Worm (Caenorhabditis elegans): Measurements from ENCODE around the gene hpo-7.
"Not testable (repeated sequence)": the region's sequence is repeated elsewhere in the genome, so short reads cannot be mapped to it uniquely, and the experiment has no call there.

The hpo-7 gene

ce11 chrII:2168374-2168773 is 32.9 kb upstream of the hpo-7 start, which contains the start of gene fbxb-38:
Gene fbxb-38, minus strand, starts transcription at chrII:2168763.
- no peak for TF ChIP-seq ama-1 (optimal IDR thresholded peaks at IDR 0.05)
- TF ChIP-seq hlh-6 (tag; optimal IDR thresholded peaks at IDR 0.05) = no peak

DNA sequence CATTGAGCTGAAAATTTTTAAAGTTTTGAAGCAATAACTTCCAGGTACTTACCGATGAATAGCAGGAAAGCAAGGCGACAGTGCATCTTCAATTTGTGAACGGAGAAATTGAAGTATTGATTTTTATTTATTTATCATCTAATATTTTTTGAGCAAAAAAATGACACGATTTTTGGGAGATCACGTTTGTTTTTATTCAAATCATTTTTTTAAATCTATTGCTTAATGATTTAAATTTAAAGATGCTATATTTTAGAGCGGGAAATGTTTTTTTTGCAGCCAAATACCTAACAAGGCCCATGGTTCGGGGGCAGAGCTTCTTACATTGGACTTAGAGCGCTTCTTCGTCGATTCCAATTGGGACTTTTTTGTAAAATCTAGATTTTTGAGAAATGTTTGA is 30.9 kb upstream of the hpo-7 start, which contains the start of gene C33C12.4:
Gene C33C12.4, minus strand, starts transcription at position 101 of the 400 bp plus-strand sequence.
- no peak for TF ChIP-seq pax-1 (tag; optimal IDR thresholded peaks at IDR 0.05)
- TF ChIP-seq sox-4 (tag; optimal IDR thresholded peaks at IDR 0.05) = no peak
- TF ChIP-seq pha-2 (tag; optimal IDR thresholded peaks at IDR 0.05) = no peak
- TF ChIP-seq K09A11.1 (tag; optimal IDR thresholded peaks at IDR 0.05; ENCODE audit: insufficient read depth) = no peak
- no peak for TF ChIP-seq zip-5 (tag; optimal IDR thresholded peaks at IDR 0.05)
- no peak for TF ChIP-seq eyg-1 (tag; optimal IDR thresholded peaks at IDR 0.05)
- no peak for TF ChIP-seq unc-42 (tag; optimal IDR thresholded peaks at IDR 0.05)
- no peak for TF ChIP-seq nhr-11 (tag; optimal IDR thresholded peaks at IDR 0.05)
- TF ChIP-seq ref-2 (tag; optimal IDR thresholded peaks at IDR 0.05) = no peak
- TF ChIP-seq ceh-14 (tag; optimal IDR thresholded peaks at IDR 0.05) = no peak
- TF ChIP-seq gmeb-2 (tag; optimal IDR thresholded peaks at IDR 0.05) = no peak

DNA sequence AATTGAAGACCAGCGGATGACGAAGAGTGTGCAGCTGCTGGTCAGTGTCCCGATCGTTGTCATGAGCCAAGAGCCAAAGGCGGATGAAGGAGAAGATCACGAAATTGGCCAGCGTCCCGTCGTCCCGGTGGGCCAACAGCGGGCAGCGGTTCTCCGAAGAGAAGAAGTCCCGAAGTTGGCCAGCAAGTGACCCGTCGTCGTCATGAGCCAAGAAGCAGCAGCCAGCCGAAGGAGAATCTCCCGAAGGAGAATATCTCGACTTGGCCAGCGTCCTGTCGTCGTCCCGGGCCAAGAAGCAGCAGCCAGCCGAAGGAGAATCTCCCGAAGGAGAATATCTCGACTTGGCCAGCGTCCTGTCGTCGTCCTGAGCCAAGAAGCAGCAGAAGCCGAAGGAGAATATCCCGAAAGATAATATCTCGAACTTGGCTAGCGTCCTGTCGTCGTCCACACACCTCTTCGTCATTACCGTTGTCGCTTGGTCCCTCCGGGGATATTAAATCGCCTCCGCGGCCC is 27.9 kb upstream of the hpo-7 start, which contains the start of gene C33C12.11:
Gene C33C12.11, minus strand, starts transcription at position 463 of the 513 bp plus-strand sequence.
- not testable (repeated sequence) for TF ChIP-seq syd-9 (tag; optimal IDR thresholded peaks at IDR 0.05); ztf-16 (tag; optimal IDR thresholded peaks at IDR 0.05); T23F11.4 (GFP tag; optimal IDR thresholded peaks at IDR 0.05)

DNA sequence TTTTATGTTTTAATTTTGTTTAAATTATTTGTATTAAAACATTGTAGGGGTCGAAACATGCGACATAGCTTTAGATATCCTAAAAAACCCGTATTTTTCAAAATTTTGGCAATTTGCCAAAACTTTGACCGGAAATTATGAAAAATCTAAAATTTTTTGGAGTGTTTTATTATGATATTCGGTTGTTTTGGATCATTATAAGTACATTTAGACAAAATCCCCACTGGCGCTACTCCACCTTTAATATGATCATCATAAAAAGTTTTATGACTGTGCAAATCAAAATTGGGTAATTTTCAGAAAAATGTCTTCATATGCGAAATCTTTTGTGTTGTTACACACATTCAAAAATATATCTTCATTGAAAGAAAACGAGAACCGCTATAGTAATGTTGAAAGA is 18.2 kb upstream of the hpo-7 start, which contains the start of gene math-18:
Gene math-18, plus strand, starts transcription at position 301 of the 400 bp plus-strand sequence.
- not testable (repeated sequence) for TF ChIP-seq mec-3 (tag; optimal IDR thresholded peaks at IDR 0.05; ENCODE audit: borderline replicate concordance); unc-86 (tag; optimal IDR thresholded peaks at IDR 0.05); pha-4 (tag; optimal IDR thresholded peaks at IDR 0.05)

- no peak for TF ChIP-seq npax-4 (tag; optimal IDR thresholded peaks at IDR 0.05)
- TF ChIP-seq nhr-232 (tag; optimal IDR thresholded peaks at IDR 0.05) = no peak
- no peak for TF ChIP-seq ztf-16 (tag; optimal IDR thresholded peaks at IDR 0.05)
- TF ChIP-seq hlh-15 (tag; optimal IDR thresholded peaks at IDR 0.05) = no peak
- no peak for TF ChIP-seq gmeb-2 (tag; optimal IDR thresholded peaks at IDR 0.05)
- TF ChIP-seq C08G9.2 (tag; optimal IDR thresholded peaks at IDR 0.05) = no peak
- TF ChIP-seq ttx-3 (tag; optimal IDR thresholded peaks at IDR 0.05) = no peak
- no peak for TF ChIP-seq syd-9 (tag; optimal IDR thresholded peaks at IDR 0.05)
- TF ChIP-seq K09A11.1 (tag; optimal IDR thresholded peaks at IDR 0.05; ENCODE audit: insufficient read depth) = no peak
- TF ChIP-seq elt-2 (tag; optimal IDR thresholded peaks at IDR 0.05) = no peak
Measured at ce11 chrII:2152455-2152854, 17.0 kb upstream of the hpo-7 start.

ce11 chrII:2150485-2150985 is 15.0 kb upstream of the hpo-7 start, which contains the start of the genes C40A11.7 and C40A11.8:
Gene C40A11.7, minus strand, starts transcription at chrII:2150585.
Gene C40A11.8, minus strand, starts transcription at chrII:2150935.
- no peak for TF ChIP-seq madf-2 (tag; optimal IDR thresholded peaks at IDR 0.05)
- TF ChIP-seq pha-4 (tag; optimal IDR thresholded peaks at IDR 0.05) = no peak
- no peak for TF ChIP-seq ceh-6 (GFP tag; optimal IDR thresholded peaks at IDR 0.05)
- no peak for TF ChIP-seq ceh-24 (tag; optimal IDR thresholded peaks at IDR 0.05)

ce11 chrII:2146900-2147375 is 11.4 kb upstream of the hpo-7 start, which contains the start of gene C40A11.2:
Gene C40A11.2, plus strand, starts transcription at chrII:2146950.
- TF ChIP-seq unc-55 (GFP tag; optimal IDR thresholded peaks at IDR 0.05) = no peak
- TF ChIP-seq gmeb-2 (tag; optimal IDR thresholded peaks at IDR 0.05) = no peak
- TF ChIP-seq lim-6 (tag; optimal IDR thresholded peaks at IDR 0.05) = no peak
- TF ChIP-seq pax-1 (tag; optimal IDR thresholded peaks at IDR 0.05) = no peak
- TF ChIP-seq npax-4 (tag; optimal IDR thresholded peaks at IDR 0.05) = no peak
- no peak for TF ChIP-seq ceh-22 (tag; optimal IDR thresholded peaks at IDR 0.05)
- TF ChIP-seq unc-42 (tag; optimal IDR thresholded peaks at IDR 0.05) = no peak
- TF ChIP-seq pha-4 (tag; optimal IDR thresholded peaks at IDR 0.05) = no peak
- no peak for TF ChIP-seq syd-9 (tag; optimal IDR thresholded peaks at IDR 0.05)
- no peak for TF ChIP-seq ceh-48 (tag; optimal IDR thresholded peaks at IDR 0.05)
- TF ChIP-seq ztf-16 (tag; optimal IDR thresholded peaks at IDR 0.05) = no peak
- no peak for TF ChIP-seq ceh-14 (tag; optimal IDR thresholded peaks at IDR 0.05)
- no peak for TF ChIP-seq tbx-7 (tag; optimal IDR thresholded peaks at IDR 0.05)
- TF ChIP-seq hlh-30 (tag; optimal IDR thresholded peaks at IDR 0.05; ENCODE audit: insufficient read depth) = no peak
- TF ChIP-seq madf-2 (tag; optimal IDR thresholded peaks at IDR 0.05) = no peak
- TF ChIP-seq K09A11.1 (tag; optimal IDR thresholded peaks at IDR 0.05; ENCODE audit: insufficient read depth) = no peak

All from whole organism, late embryonic.